Fruit fly (Drosophila melanogaster) whole organism, embryonic: ENCODE measurements around the gene lark.

Source experiments
- ATbp ChIP-seq: fragments of 200-800 bp; sonication (Bioruptor generic); optimal IDR thresholded peaks from 2 replicates; lab custom pipeline; 2017; ENCODE audit warnings: missing biosample characterization, mild to moderate bottlenecking, missing genetic modification characterization, missing genetic modification reagents
- Adf1 ChIP-seq: fragments of 200-800 bp; sonication (Bioruptor generic); IDR thresholded peaks from 2 replicates; pipeline ENCODE4 v1.3.6; 2022; ENCODE audit warnings: missing biosample characterization, missing genetic modification characterization
- CG11093 ChIP-seq: fragments of 200-800 bp; sonication (Bioruptor generic); IDR thresholded peaks from 3 replicates; pipeline ENCODE4 v1.3.6; 2022; ENCODE audit warnings: missing biosample characterization, missing genetic modification characterization
- CG11696 ChIP-seq: fragments of 200-800 bp; sonication (Bioruptor generic); IDR thresholded peaks from 2 replicates; pipeline ENCODE4 v1.3.6; 2022; ENCODE audit warnings: missing biosample characterization, missing genetic modification characterization
- CG12155 ChIP-seq: fragments of 200-800 bp; sonication (Bioruptor generic); optimal IDR thresholded peaks from 3 replicates; lab custom pipeline; 2016; ENCODE audit warnings: missing biosample characterization, missing genetic modification characterization
- CG1233 ChIP-seq: fragments of 200-800 bp; sonication (Bioruptor generic); optimal IDR thresholded peaks from 4 replicates; lab custom pipeline; 2018; ENCODE audit warnings: missing biosample characterization, mild to moderate bottlenecking, missing genetic modification characterization
- CG13287 ChIP-seq: fragments of 200-800 bp; sonication (Bioruptor generic); IDR thresholded peaks from 2 replicates; pipeline ENCODE4 v1.3.6; 2022; ENCODE audit warnings: missing biosample characterization, missing genetic modification characterization; ENCODE audit not compliant: partially characterized antibody
- CG15073 ChIP-seq: fragments of 200-800 bp; sonication (Bioruptor generic); optimal IDR thresholded peaks from 2 replicates; lab custom pipeline; 2016; ENCODE audit warnings: missing biosample characterization, missing genetic modification characterization
- CG15601 ChIP-seq: fragments of 200-800 bp; sonication (Bioruptor generic); optimal IDR thresholded peaks from 3 replicates; lab custom pipeline; 2019; ENCODE audit warnings: missing biosample characterization, mild to moderate bottlenecking, missing genetic modification characterization, moderate library complexity
- CG17385 ChIP-seq: fragments of 200-800 bp; sonication (Bioruptor generic); optimal IDR thresholded peaks from 3 replicates; lab custom pipeline; 2018; ENCODE audit warnings: missing biosample characterization, mild to moderate bottlenecking, missing genetic modification characterization
- CG18599 ChIP-seq: fragments of 200-800 bp; sonication (Bioruptor generic); optimal IDR thresholded peaks from 3 replicates; lab custom pipeline; 2017; ENCODE audit warnings: missing biosample characterization, missing genetic modification characterization, mild to moderate bottlenecking, moderate library complexity, missing genetic modification reagents
- CG18619 ChIP-seq: fragments of 200-800 bp; sonication (Bioruptor generic); optimal IDR thresholded peaks from 3 replicates; lab custom pipeline; 2017; ENCODE audit warnings: missing biosample characterization, mild to moderate bottlenecking, missing genetic modification characterization
- CG2116 ChIP-seq: fragments of 200-800 bp; sonication (Bioruptor generic); optimal IDR thresholded peaks from 3 replicates; lab custom pipeline; 2018; ENCODE audit warnings: missing biosample characterization, mild to moderate bottlenecking, missing genetic modification characterization
- CG2875 ChIP-seq: fragments of 200-800 bp; sonication (Bioruptor generic); optimal IDR thresholded peaks from 2 replicates; lab custom pipeline; 2017; ENCODE audit warnings: missing biosample characterization, mild to moderate bottlenecking, missing genetic modification characterization, missing genetic modification reagents
- CG33213 ChIP-seq: fragments of 200-800 bp; sonication (Bioruptor generic); optimal IDR thresholded peaks from 3 replicates; lab custom pipeline; 2016; ENCODE audit warnings: missing biosample characterization, missing genetic modification characterization
- CG33557 ChIP-seq: fragments of 200-800 bp; sonication (Bioruptor generic); optimal IDR thresholded peaks from 2 replicates; lab custom pipeline; 2019; ENCODE audit warnings: missing biosample characterization, mild to moderate bottlenecking, missing genetic modification characterization, moderate library complexity
- CG3407 ChIP-seq: fragments of 200-800 bp; sonication (Bioruptor generic); optimal IDR thresholded peaks from 2 replicates; lab custom pipeline; 2018; ENCODE audit warnings: missing biosample characterization, mild to moderate bottlenecking, missing genetic modification characterization
- CG3838 ChIP-seq: fragments of 200-800 bp; sonication (Bioruptor generic); optimal IDR thresholded peaks from 3 replicates; lab custom pipeline; 2016; ENCODE audit warnings: missing biosample characterization, missing genetic modification characterization
- CG4854 ChIP-seq: fragments of 200-800 bp; sonication (Bioruptor generic); optimal IDR thresholded peaks from 2 replicates; lab custom pipeline; 2016; ENCODE audit warnings: missing biosample characterization, missing genetic modification characterization, inconsistent platforms
- CG6254 ChIP-seq: fragments of 200-800 bp; sonication (Bioruptor generic); optimal IDR thresholded peaks from 3 replicates; lab custom pipeline; 2017; ENCODE audit warnings: mild to moderate bottlenecking, missing biosample characterization, missing genetic modification reagents, missing genetic modification characterization
- CG6272 ChIP-seq: fragments of 200-800 bp; sonication (Bioruptor generic); IDR thresholded peaks from 2 replicates; pipeline ENCODE4 v1.3.6; 2022; ENCODE audit warnings: missing biosample characterization, missing genetic modification characterization
- CG6791 ChIP-seq: fragments of 200-800 bp; sonication (Bioruptor generic); IDR thresholded peaks from 3 replicates; pipeline ENCODE4 v1.3.6; 2022; ENCODE audit warnings: missing biosample characterization, missing genetic modification characterization; ENCODE audit not compliant: partially characterized antibody
- CG6854 ChIP-seq: fragments of 200-800 bp; sonication (Bioruptor generic); optimal IDR thresholded peaks from 3 replicates; lab custom pipeline; 2017; ENCODE audit warnings: missing biosample characterization, mild to moderate bottlenecking, missing genetic modification characterization
- CG7372 ChIP-seq: fragments of 200-800 bp; sonication (Bioruptor generic); IDR thresholded peaks from 2 replicates; pipeline ENCODE4 v1.3.6; 2022; ENCODE audit warnings: missing biosample characterization, missing genetic modification characterization
- CG7963 ChIP-seq: fragments of 200-800 bp; sonication (Bioruptor generic); IDR thresholded peaks from 3 replicates; pipeline ENCODE4 v1.3.6; 2022; ENCODE audit warnings: missing biosample characterization, missing genetic modification characterization; ENCODE audit not compliant: partially characterized antibody
- CG8290 ChIP-seq, 3 experiments: fragments of 200-800 bp; sonication (Bioruptor generic); optimal IDR thresholded peaks; 2 replicates each; lab custom pipeline; 2016 to 2019; ENCODE audit warnings: missing biosample characterization in 3 of 3, missing genetic modification characterization in 3 of 3, mild to moderate bottlenecking in 2 of 3, moderate library complexity in 1 of 3
- CrebB ChIP-seq: fragments of 200-800 bp; sonication (Bioruptor generic); optimal IDR thresholded peaks from 3 replicates; lab custom pipeline; 2018; ENCODE audit warnings: missing biosample characterization, mild to moderate bottlenecking, missing genetic modification characterization
- D ChIP-seq, 2 experiments: fragments of 200-800 bp in 1 of 2; fragments of >200 bp in 1 of 2; sonication (Bioruptor generic) in 1 of 2; optimal IDR thresholded peaks; 2 replicates in 1 of 2; 3 replicates in 1 of 2; lab custom pipeline; 2017; ENCODE audit warnings: mild to moderate bottlenecking in 1 of 2, missing biosample characterization in 1 of 2, missing genetic modification characterization in 1 of 2, missing genetic modification reagents in 1 of 2
- Dad ChIP-seq: fragments of 200-800 bp; sonication (Bioruptor generic); optimal IDR thresholded peaks from 3 replicates; lab custom pipeline; 2016; ENCODE audit warnings: missing biosample characterization, missing genetic modification characterization
- Hey ChIP-seq: fragments of 200-800 bp; sonication (Bioruptor generic); optimal IDR thresholded peaks from 3 replicates; lab custom pipeline; 2018; ENCODE audit warnings: missing biosample characterization, mild to moderate bottlenecking, missing genetic modification characterization
- HmgZ ChIP-seq: fragments of 200-800 bp; sonication (Bioruptor generic); optimal IDR thresholded peaks from 2 replicates; lab custom pipeline; 2018; ENCODE audit warnings: missing biosample characterization, mild to moderate bottlenecking, missing genetic modification characterization
- Kr ChIP-seq: fragments of 200-800 bp; sonication (Bioruptor generic); optimal IDR thresholded peaks from 2 replicates; lab custom pipeline; 2017; ENCODE audit warnings: missing biosample characterization, mild to moderate bottlenecking, missing genetic modification characterization
- Mad ChIP-seq: fragments of 200-800 bp; sonication (Bioruptor generic); optimal IDR thresholded peaks from 2 replicates; lab custom pipeline; 2016; ENCODE audit warnings: missing biosample characterization, missing genetic modification characterization
- ase ChIP-seq: fragments of 200-800 bp; sonication (Bioruptor generic); IDR thresholded peaks from 3 replicates; pipeline ENCODE4 v1.3.6; 2022; ENCODE audit warnings: missing biosample characterization, missing genetic modification characterization
- ato ChIP-seq: fragments of 200-800 bp; sonication (Bioruptor generic); IDR thresholded peaks from 2 replicates; pipeline ENCODE4 v1.3.6; 2022; ENCODE audit warnings: missing biosample characterization, missing genetic modification characterization; ENCODE audit not compliant: partially characterized antibody
- gt ChIP-seq: fragments of 200-800 bp; sonication (Bioruptor generic); IDR thresholded peaks from 2 replicates; pipeline ENCODE4 v1.3.6; 2022; ENCODE audit warnings: missing biosample characterization, missing genetic modification characterization
- klu ChIP-seq: fragments of 200-800 bp; sonication (Bioruptor generic); IDR thresholded peaks from 2 replicates; pipeline ENCODE4 v1.3.6; 2022; ENCODE audit warnings: missing biosample characterization, missing genetic modification characterization
- lab ChIP-seq: fragments of 200-800 bp; sonication (Bioruptor generic); optimal IDR thresholded peaks from 3 replicates; lab custom pipeline; 2017; ENCODE audit warnings: missing biosample characterization, missing genetic modification characterization, mild to moderate bottlenecking, moderate library complexity, missing genetic modification reagents
- luna ChIP-seq: fragments of 200-800 bp; sonication (Bioruptor generic); optimal IDR thresholded peaks from 2 replicates; lab custom pipeline; 2016; ENCODE audit warnings: missing biosample characterization, missing genetic modification characterization
- maf-S ChIP-seq: fragments of 200-800 bp; sonication (Bioruptor generic); optimal IDR thresholded peaks from 2 replicates; lab custom pipeline; 2016; ENCODE audit warnings: missing biosample characterization, missing genetic modification characterization
- p53 ChIP-seq: fragments of 200-800 bp; sonication (Bioruptor generic); optimal IDR thresholded peaks from 2 replicates; lab custom pipeline; 2016; ENCODE audit warnings: missing biosample characterization, missing genetic modification characterization
- pnt ChIP-seq: fragments of 200-800 bp; sonication (Bioruptor generic); optimal IDR thresholded peaks from 3 replicates; lab custom pipeline; 2016; ENCODE audit warnings: missing biosample characterization, missing genetic modification characterization
- run ChIP-seq: fragments of 200-800 bp; sonication (Bioruptor generic); optimal IDR thresholded peaks from 3 replicates; lab custom pipeline; 2018; ENCODE audit warnings: missing biosample characterization, mild to moderate bottlenecking, missing genetic modification characterization
- sc ChIP-seq, 3 experiments: fragments of >200 bp in 2 of 3; fragments of 200-800 bp in 1 of 3; sonication (Bioruptor generic) in 1 of 3; optimal IDR thresholded peaks; 2 replicates in 2 of 3; 3 replicates in 1 of 3; lab custom pipeline; 2017; ENCODE audit warnings: mild to moderate bottlenecking in 1 of 3, missing biosample characterization in 1 of 3, missing genetic modification characterization in 1 of 3, missing genetic modification reagents in 1 of 3
- sqz ChIP-seq: fragments of 200-800 bp; sonication (Bioruptor generic); optimal IDR thresholded peaks from 3 replicates; lab custom pipeline; 2018; ENCODE audit warnings: missing biosample characterization, mild to moderate bottlenecking, missing genetic modification characterization
- tgo ChIP-seq: fragments of 200-800 bp; sonication (Bioruptor generic); IDR thresholded peaks from 3 replicates; pipeline ENCODE4 v1.3.6; 2022; ENCODE audit warnings: missing biosample characterization, missing genetic modification characterization
- tna ChIP-seq: fragments of 200-800 bp; sonication (Bioruptor generic); IDR thresholded peaks from 2 replicates; pipeline ENCODE4 v1.3.6; 2022; ENCODE audit warnings: missing biosample characterization, missing genetic modification characterization; ENCODE audit not compliant: partially characterized antibody
- tup ChIP-seq: fragments of 200-800 bp; sonication (Bioruptor generic); optimal IDR thresholded peaks from 2 replicates; lab custom pipeline; 2016; ENCODE audit warnings: missing biosample characterization, mild to moderate bottlenecking, missing genetic modification characterization, moderate library complexity

lark gene

DNA sequence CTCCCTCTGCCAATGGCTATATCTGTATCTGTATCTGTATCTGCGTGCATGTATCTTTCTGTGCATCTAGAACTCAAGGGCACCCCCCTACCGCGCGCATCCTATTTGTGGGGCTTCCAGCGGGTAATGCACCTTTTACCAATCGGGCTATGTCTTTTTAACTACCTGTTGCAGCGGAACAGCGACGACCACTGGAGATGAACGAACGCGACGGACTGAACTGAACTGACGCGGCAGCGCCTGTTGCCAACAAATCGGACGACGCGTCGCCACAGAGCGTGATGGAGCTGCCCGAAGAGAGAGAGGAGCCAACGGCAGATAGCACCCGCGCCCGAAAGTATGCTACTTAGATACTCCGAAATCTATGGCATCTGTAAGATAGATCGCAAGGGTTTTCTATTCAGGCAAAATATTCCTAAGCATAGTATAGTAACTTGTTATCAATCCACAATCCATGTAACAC is 5.9 kb downstream of the lark start, which contains the start of gene Cln7 (continued):
- TF ChIP-seq CG2116 (GFP tag; lab: Kevin White, UChicago) (peak; percentile 5), CG6854 (GFP tag; lab: Kevin White, UChicago) (peak; percentile 57), CrebB (tag; lab: Kevin White, UChicago) (peak; percentile 63), HmgZ (tag; lab: Kevin White, UChicago) (peak; percentile 43), Dad (no peak), CG7372 (GFP tag; lab: Robert Waterston, UW) (no peak), Adf1 (peak; percentile 85), p53 (no peak), CG1233 (GFP tag; lab: Kevin White, UChicago) (no peak), tup (no peak), CG3838 (GFP tag; lab: Kevin White, UChicago) (no peak), lab (GFP tag; lab: Kevin White, UChicago) (peak; percentile 59), CG11696 (GFP tag; lab: Robert Waterston, UW) (no peak), Hey (tag; lab: Kevin White, UChicago) (no peak), ato (GFP tag; lab: Robert Waterston, UW) (peak; percentile 41; the same call in 1 of the 2 replicates), CG3407 (GFP tag; lab: Kevin White, UChicago) (no peak), CG33213 (GFP tag; lab: Kevin White, UChicago) (no peak), maf-S (GFP tag; lab: Kevin White, UChicago) (no peak), tgo (GFP tag; lab: Robert Waterston, UW) (no peak), gt (GFP tag; lab: Robert Waterston, UW) (no peak), CG4854 (GFP tag; lab: Kevin White, UChicago) (no peak), CG17385 (GFP tag; lab: Kevin White, UChicago) (peak; percentile 53), sqz (GFP tag; lab: Kevin White, UChicago) (peak; percentile 39), D (optimal IDR thresholded peaks at IDR 0.05; lab: Kevin White, UChicago) (no peak), D (GFP tag; optimal IDR thresholded peaks at IDR 0.05; lab: Kevin White, UChicago) (no peak), CG13287 (GFP tag; lab: Robert Waterston, UW) (0 out of 2 replicates have a peak, but pooled peaks have one; percentile 42), CG18599 (peak; percentile 31), CG18619 (GFP tag; lab: Kevin White, UChicago) (no peak), CG15601 (tag; lab: Kevin White, UChicago) (peak; percentile 22), CG33557 (GFP tag; lab: Kevin White, UChicago) (no peak), CG8290 (GFP tag; optimal IDR thresholded peaks at IDR 0.05; lab: Kevin White, UChicago) (peak; percentile 73), CG8290 (tag; optimal IDR thresholded peaks at IDR 0.05; lab: Kevin White, UChicago) (peak; percentile 73 to 93), CG6254 (GFP tag; lab: Kevin White, UChicago) (no peak), CG15073 (GFP tag; lab: Kevin White, UChicago) (no peak), tna (GFP tag; lab: Robert Waterston, UW) (peak; percentile 57; the same call in 1 of the 2 replicates), ATbp (GFP tag; lab: Kevin White, UChicago) (no peak), CG2875 (peak; percentile 39), CG6272 (GFP tag; lab: Robert Waterston, UW) (0 out of 2 replicates have a peak, but pooled peaks have one; percentile 10), ase (no peak; the same call in 2 of the 3 replicates), sc (optimal IDR thresholded peaks at IDR 0.05; lab: Kevin White, UChicago) (no peak), sc (GFP tag; optimal IDR thresholded peaks at IDR 0.05; lab: Kevin White, UChicago) (no peak), luna (GFP tag; lab: Kevin White, UChicago) (no peak), CG6791 (GFP tag; lab: Robert Waterston, UW) (peak; percentile 69; the same call in 2 of the 3 replicates), CG12155 (GFP tag; lab: Kevin White, UChicago) (no peak), Kr (GFP tag; lab: Kevin White, UChicago) (no peak), run (tag; lab: Kevin White, UChicago) (no peak), pnt (GFP tag; lab: Kevin White, UChicago) (no peak), CG7963 (GFP tag; lab: Robert Waterston, UW) (no peak), klu (GFP tag; lab: Robert Waterston, UW) (no peak), CG11093 (GFP tag; lab: Robert Waterston, UW) (no peak), Mad (GFP tag; lab: Kevin White, UChicago) (no peak)
